Fruit fly (Drosophila melanogaster) whole organism, embryonic: Measurements from ENCODE around the gene PK2-R2.

Experiments
- Abd-B ChIP-seq: fragments of 200-800 bp; sonication (Bioruptor generic); optimal IDR thresholded peaks from 2 replicates; lab custom pipeline; 2018; ENCODE audit warnings: missing biosample characterization, mild to moderate bottlenecking, missing genetic modification characterization, moderate library complexity
- CG1024 ChIP-seq: fragments of 200-800 bp; sonication (Bioruptor generic); IDR thresholded peaks from 2 replicates; pipeline ENCODE4 v1.3.6; 2022; ENCODE audit warnings: missing biosample characterization, missing genetic modification characterization
- CG10366 ChIP-seq: fragments of 200-800 bp; sonication (Bioruptor generic); IDR thresholded peaks from 2 replicates; pipeline ENCODE4 v1.3.6; 2022; ENCODE audit warnings: missing biosample characterization, missing genetic modification characterization
- CG11695 ChIP-seq: fragments of 200-800 bp; sonication (Bioruptor generic); IDR thresholded peaks from 3 replicates; pipeline ENCODE4 v1.3.6; 2022; ENCODE audit warnings: missing biosample characterization, missing genetic modification characterization
- CG13287 ChIP-seq: fragments of 200-800 bp; sonication (Bioruptor generic); IDR thresholded peaks from 2 replicates; pipeline ENCODE4 v1.3.6; 2022; ENCODE audit warnings: missing biosample characterization, missing genetic modification characterization; ENCODE audit not compliant: partially characterized antibody
- CG14014 ChIP-seq: fragments of 200-800 bp; sonication (Bioruptor generic); IDR thresholded peaks from 2 replicates; pipeline ENCODE4 v1.3.6; 2022; ENCODE audit warnings: missing biosample characterization, missing genetic modification characterization
- CG14965 ChIP-seq: fragments of 200-800 bp; sonication (Bioruptor generic); optimal IDR thresholded peaks from 2 replicates; lab custom pipeline; 2016; ENCODE audit warnings: missing biosample characterization, missing genetic modification characterization, borderline replicate concordance
- CG15011 ChIP-seq: fragments of 200-800 bp; sonication (Bioruptor generic); optimal IDR thresholded peaks from 3 replicates; lab custom pipeline; 2018; ENCODE audit warnings: missing biosample characterization, mild to moderate bottlenecking, missing genetic modification characterization
- CG16863 ChIP-seq: fragments of 200-800 bp; sonication (Bioruptor generic); optimal IDR thresholded peaks from 3 replicates; lab custom pipeline; 2016; ENCODE audit warnings: missing biosample characterization, missing genetic modification characterization
- CG17361 ChIP-seq: fragments of 200-800 bp; sonication (Bioruptor generic); IDR thresholded peaks from 3 replicates; pipeline ENCODE4 v1.3.6; 2022; ENCODE audit warnings: missing biosample characterization, missing genetic modification characterization
- CG18476 ChIP-seq: fragments of 200-800 bp; sonication (Bioruptor generic); optimal IDR thresholded peaks from 2 replicates; lab custom pipeline; 2016; ENCODE audit warnings: missing biosample characterization, mild to moderate bottlenecking, missing genetic modification characterization
- CG34376 ChIP-seq: fragments of 200-800 bp; sonication (Bioruptor generic); optimal IDR thresholded peaks from 2 replicates; lab custom pipeline; 2018; ENCODE audit warnings: missing biosample characterization, mild to moderate bottlenecking, missing genetic modification characterization
- CG4820 ChIP-seq: fragments of 200-800 bp; sonication (Bioruptor generic); optimal IDR thresholded peaks from 3 replicates; lab custom pipeline; 2016; ENCODE audit warnings: missing biosample characterization, missing genetic modification characterization
- CG6689 ChIP-seq: fragments of 200-800 bp; sonication (Bioruptor generic); IDR thresholded peaks from 2 replicates; pipeline ENCODE4 v1.3.6; 2022; ENCODE audit warnings: missing biosample characterization, missing genetic modification characterization
- CG6791 ChIP-seq: fragments of 200-800 bp; sonication (Bioruptor generic); IDR thresholded peaks from 3 replicates; pipeline ENCODE4 v1.3.6; 2022; ENCODE audit warnings: missing biosample characterization, missing genetic modification characterization; ENCODE audit not compliant: partially characterized antibody
- CG7271 ChIP-seq: fragments of 200-800 bp; sonication (Bioruptor generic); optimal IDR thresholded peaks from 2 replicates; lab custom pipeline; 2018; ENCODE audit warnings: missing biosample characterization, mild to moderate bottlenecking, missing genetic modification characterization, moderate library complexity
- CG7786 ChIP-seq: fragments of 200-800 bp; sonication (Bioruptor generic); optimal IDR thresholded peaks from 2 replicates; lab custom pipeline; 2016; ENCODE audit warnings: missing biosample characterization, missing genetic modification characterization
- CG9727 ChIP-seq: fragments of 200-800 bp; sonication (Bioruptor generic); optimal IDR thresholded peaks from 3 replicates; lab custom pipeline; 2017; ENCODE audit warnings: missing biosample characterization, mild to moderate bottlenecking, missing genetic modification characterization
- CG9932 ChIP-seq: fragments of 200-800 bp; sonication (Bioruptor generic); IDR thresholded peaks from 2 replicates; pipeline ENCODE4 v1.3.6; 2022; ENCODE audit warnings: missing biosample characterization, missing genetic modification characterization
- Dbx ChIP-seq: fragments of 200-800 bp; sonication (Bioruptor generic); IDR thresholded peaks from 3 replicates; pipeline ENCODE4 v1.3.6; 2022; ENCODE audit warnings: missing biosample characterization, missing genetic modification characterization
- E2f1 ChIP-seq: fragments of 200-800 bp; sonication (Bioruptor generic); IDR thresholded peaks from 2 replicates; pipeline ENCODE4 v1.3.6; 2022; ENCODE audit warnings: missing biosample characterization, missing genetic modification characterization
- H2.0 ChIP-seq: fragments of 200-800 bp; sonication (Bioruptor generic); IDR thresholded peaks from 2 replicates; pipeline ENCODE4 v1.3.6; 2022; ENCODE audit warnings: missing biosample characterization, missing genetic modification characterization
- Hey ChIP-seq: fragments of 200-800 bp; sonication (Bioruptor generic); optimal IDR thresholded peaks from 3 replicates; lab custom pipeline; 2018; ENCODE audit warnings: missing biosample characterization, mild to moderate bottlenecking, missing genetic modification characterization
- HmgD ChIP-seq: fragments of 200-800 bp; sonication (Bioruptor generic); optimal IDR thresholded peaks from 3 replicates; lab custom pipeline; 2016; ENCODE audit warnings: missing biosample characterization, missing genetic modification characterization
- MBD-R2 ChIP-seq: fragments of 200-800 bp; sonication (Bioruptor generic); IDR thresholded peaks from 2 replicates; pipeline ENCODE4 v1.3.6; 2022; ENCODE audit warnings: missing biosample characterization, missing genetic modification characterization
- Mrtf ChIP-seq: fragments of 200-800 bp; sonication (Bioruptor generic); IDR thresholded peaks from 3 replicates; pipeline ENCODE4 v1.3.6; 2022; ENCODE audit warnings: missing biosample characterization, missing genetic modification characterization
- Myb ChIP-seq: fragments of 200-800 bp; sonication (Bioruptor generic); optimal IDR thresholded peaks from 2 replicates; lab custom pipeline; 2016; ENCODE audit warnings: missing biosample characterization, missing genetic modification characterization
- Nf-YA ChIP-seq: fragments of 200-800 bp; sonication (Bioruptor generic); IDR thresholded peaks from 2 replicates; pipeline ENCODE4 v1.3.6; 2022; ENCODE audit warnings: missing biosample characterization, missing genetic modification characterization
- PHDP ChIP-seq: fragments of 200-800 bp; sonication (Bioruptor generic); optimal IDR thresholded peaks from 3 replicates; lab custom pipeline; 2018; ENCODE audit warnings: missing biosample characterization, mild to moderate bottlenecking, missing genetic modification characterization, moderate library complexity
- Stat92E ChIP-seq, 3 experiments: fragments of >200 bp in 2 of 3; fragments of 200-800 bp in 1 of 3; sonication (Bioruptor generic) in 1 of 3; optimal IDR thresholded peaks; 2 replicates each; lab custom pipeline; 2017 to 2019; ENCODE audit warnings: missing biosample characterization in 3 of 3, missing genetic modification characterization in 3 of 3, mild to moderate bottlenecking in 1 of 3, moderate library complexity in 1 of 3
- Trl ChIP-seq, 3 experiments: fragments of >200 bp in 2 of 3; fragments of 200-800 bp in 1 of 3; sonication (Bioruptor generic) in 1 of 3; optimal IDR thresholded peaks; 2 replicates in 1 of 3; 3 replicates in 2 of 3; lab custom pipeline; 2016 to 2017; ENCODE audit warnings: missing biosample characterization in 1 of 3, missing genetic modification characterization in 1 of 3
- YL-1 ChIP-seq: fragments of 200-800 bp; sonication (Bioruptor generic); optimal IDR thresholded peaks from 3 replicates; lab custom pipeline; 2017; ENCODE audit warnings: missing biosample characterization, mild to moderate bottlenecking, missing genetic modification characterization
- ash1 ChIP-seq: fragments of 200-800 bp; sonication (Bioruptor generic); optimal IDR thresholded peaks from 2 replicates; lab custom pipeline; 2018; ENCODE audit warnings: missing biosample characterization, mild to moderate bottlenecking, missing genetic modification characterization
- ato ChIP-seq: fragments of 200-800 bp; sonication (Bioruptor generic); IDR thresholded peaks from 2 replicates; pipeline ENCODE4 v1.3.6; 2022; ENCODE audit warnings: missing biosample characterization, missing genetic modification characterization; ENCODE audit not compliant: partially characterized antibody
- bowl ChIP-seq: fragments of 200-800 bp; sonication (Bioruptor generic); IDR thresholded peaks from 2 replicates; pipeline ENCODE4 v1.3.6; 2022; ENCODE audit warnings: missing biosample characterization, missing genetic modification characterization
- cg ChIP-seq: fragments of 200-800 bp; sonication (Bioruptor generic); optimal IDR thresholded peaks from 3 replicates; lab custom pipeline; 2019; ENCODE audit warnings: missing biosample characterization, mild to moderate bottlenecking, missing genetic modification characterization, moderate library complexity
- croc ChIP-seq: fragments of 200-800 bp; sonication (Bioruptor generic); conservative IDR thresholded peaks from 3 replicates; pipeline ENCODE4 v1.3.6; 2022; ENCODE audit warnings: missing biosample characterization, missing genetic modification characterization
- dpn ChIP-seq, 2 experiments: fragments of 200-800 bp; sonication (Bioruptor generic); optimal IDR thresholded peaks; 3 replicates each; lab custom pipeline; 2016; ENCODE audit warnings: missing biosample characterization in 2 of 2, missing genetic modification characterization in 2 of 2
- ftz-f1 ChIP-seq: fragments of 200-800 bp; sonication (Bioruptor generic); optimal IDR thresholded peaks from 2 replicates; lab custom pipeline; 2016; ENCODE audit warnings: missing biosample characterization, missing genetic modification characterization
- gcm ChIP-seq: fragments of 200-800 bp; sonication (Bioruptor generic); optimal IDR thresholded peaks from 2 replicates; lab custom pipeline; 2019; ENCODE audit warnings: missing biosample characterization, mild to moderate bottlenecking, missing genetic modification characterization, moderate library complexity
- luna ChIP-seq: fragments of 200-800 bp; sonication (Bioruptor generic); optimal IDR thresholded peaks from 2 replicates; lab custom pipeline; 2016; ENCODE audit warnings: missing biosample characterization, missing genetic modification characterization
- mam ChIP-seq: fragments of 200-800 bp; sonication (Bioruptor generic); optimal IDR thresholded peaks from 3 replicates; lab custom pipeline; 2016; ENCODE audit warnings: missing biosample characterization, missing genetic modification characterization
- nom ChIP-seq: fragments of 200-800 bp; sonication (Bioruptor generic); optimal IDR thresholded peaks from 2 replicates; lab custom pipeline; 2017; ENCODE audit warnings: missing biosample characterization, missing genetic modification characterization, mild to moderate bottlenecking, moderate library complexity, missing genetic modification reagents
- pnt ChIP-seq: fragments of 200-800 bp; sonication (Bioruptor generic); optimal IDR thresholded peaks from 3 replicates; lab custom pipeline; 2016; ENCODE audit warnings: missing biosample characterization, missing genetic modification characterization
- pzg ChIP-seq: fragments of 200-800 bp; sonication (Bioruptor generic); optimal IDR thresholded peaks from 3 replicates; lab custom pipeline; 2018; ENCODE audit warnings: missing biosample characterization, mild to moderate bottlenecking, missing genetic modification characterization, moderate library complexity
- sima ChIP-seq: fragments of 200-800 bp; sonication (Bioruptor generic); optimal IDR thresholded peaks from 2 replicates; lab custom pipeline; 2016; ENCODE audit warnings: missing biosample characterization, missing genetic modification characterization
- tll ChIP-seq, 2 experiments: fragments of 200-800 bp in 1 of 2; fragments of >200 bp in 1 of 2; sonication (Bioruptor generic) in 1 of 2; optimal IDR thresholded peaks; 2 replicates each; lab custom pipeline; 2017 to 2019; ENCODE audit warnings: missing biosample characterization in 2 of 2, missing genetic modification characterization in 2 of 2, mild to moderate bottlenecking in 1 of 2, moderate library complexity in 1 of 2
- tup ChIP-seq: fragments of 200-800 bp; sonication (Bioruptor generic); optimal IDR thresholded peaks from 2 replicates; lab custom pipeline; 2016; ENCODE audit warnings: missing biosample characterization, mild to moderate bottlenecking, missing genetic modification characterization, moderate library complexity
- zf30C ChIP-seq: fragments of 200-800 bp; sonication (Bioruptor generic); optimal IDR thresholded peaks from 3 replicates; lab custom pipeline; 2018; ENCODE audit warnings: missing biosample characterization, mild to moderate bottlenecking, missing genetic modification characterization

Gene PK2-R2

dm6 chr3R:13382656-13383142 is 48.7 kb upstream of the PK2-R2 start (continued):
- TF ChIP-seq E2f1 (GFP tag; lab: Robert Waterston, UW): no peak
- TF ChIP-seq CG17361 (GFP tag; lab: Robert Waterston, UW): no peak
- TF ChIP-seq CG13287: peak; percentile 31
- no peak for TF ChIP-seq ato (GFP tag; lab: Robert Waterston, UW)
- TF ChIP-seq CG6689 (GFP tag; lab: Robert Waterston, UW): no peak
- TF ChIP-seq H2.0 (GFP tag; lab: Robert Waterston, UW): no peak
- no peak for TF ChIP-seq luna (GFP tag; lab: Kevin White, UChicago)
- no peak for TF ChIP-seq Abd-B
- peak; percentile 30; the same call in 1 of the 2 replicates for TF ChIP-seq MBD-R2 (GFP tag; lab: Robert Waterston, UW)
- TF ChIP-seq nom (GFP tag; lab: Kevin White, UChicago): no peak
- peak; percentile 43 for TF ChIP-seq PHDP
- TF ChIP-seq ash1 (GFP tag; lab: Kevin White, UChicago): no peak
- peak; percentile 37; the same call in 1 of the 2 replicates for TF ChIP-seq CG14014 (GFP tag; lab: Robert Waterston, UW)
- TF ChIP-seq CG15011 (GFP tag; lab: Kevin White, UChicago): no peak
- TF ChIP-seq Hey (tag; lab: Kevin White, UChicago): no peak
- 0 out of 3 replicates have a peak, but pooled peaks have one; percentile 13 for TF ChIP-seq CG6791
- peak; percentile 43 to 62 for TF ChIP-seq Trl (optimal IDR thresholded peaks at IDR 0.05; lab: Kevin White, UChicago)
- no peak for TF ChIP-seq Trl (GFP tag; optimal IDR thresholded peaks at IDR 0.05; lab: Kevin White, UChicago)
- no peak for TF ChIP-seq CG16863
- TF ChIP-seq tll (GFP tag; optimal IDR thresholded peaks at IDR 0.05; lab: Kevin White, UChicago): no peak
- TF ChIP-seq CG9727: peak; percentile 10
- no peak for TF ChIP-seq Myb (GFP tag; lab: Kevin White, UChicago)
- TF ChIP-seq gcm (GFP tag; lab: Kevin White, UChicago): no peak
- TF ChIP-seq tup: no peak
- no peak for TF ChIP-seq Mrtf (GFP tag; lab: Robert Waterston, UW)
- TF ChIP-seq CG10366: no peak; the same call in 1 of the 2 replicates
- TF ChIP-seq cg (GFP tag; lab: Kevin White, UChicago): peak; percentile 95
- no peak for TF ChIP-seq croc (GFP tag; lab: Robert Waterston, UW)
- TF ChIP-seq dpn (GFP tag; optimal IDR thresholded peaks at IDR 0.05; lab: Kevin White, UChicago): peak in 1 of 2 experiments; percentile 22
- TF ChIP-seq CG9932: peak; percentile 39; the same call in 1 of the 2 replicates
- TF ChIP-seq CG1024 (GFP tag; lab: Robert Waterston, UW): no peak
- no peak for TF ChIP-seq Stat92E (GFP tag; optimal IDR thresholded peaks at IDR 0.05; lab: Kevin White, UChicago)
- TF ChIP-seq HmgD (GFP tag; lab: Kevin White, UChicago): no peak
- TF ChIP-seq pzg: peak; percentile 26
- peak; percentile 86 for TF ChIP-seq zf30C (GFP tag; lab: Kevin White, UChicago)
- TF ChIP-seq CG11695 (GFP tag; lab: Robert Waterston, UW): peak; percentile 44; the same call in 1 of the 3 replicates
- peak; percentile 46 for TF ChIP-seq mam
- TF ChIP-seq sima (GFP tag; lab: Kevin White, UChicago): no peak
- no peak for TF ChIP-seq Nf-YA (GFP tag; lab: Robert Waterston, UW)
- TF ChIP-seq YL-1 (GFP tag; lab: Kevin White, UChicago): peak; percentile 93
- no peak for TF ChIP-seq pnt (GFP tag; lab: Kevin White, UChicago)
- TF ChIP-seq CG14965 (GFP tag; lab: Kevin White, UChicago): no peak
- TF ChIP-seq CG34376 (GFP tag; lab: Kevin White, UChicago): peak; percentile 31
- TF ChIP-seq CG18476 (GFP tag; lab: Kevin White, UChicago): no peak
- no peak for TF ChIP-seq CG4820 (GFP tag; lab: Kevin White, UChicago)
- TF ChIP-seq CG7271 (tag; lab: Kevin White, UChicago): no peak
- TF ChIP-seq bowl: peak; percentile 42; the same call in 1 of the 2 replicates
- TF ChIP-seq ftz-f1 (GFP tag; lab: Kevin White, UChicago): peak; percentile 69
- TF ChIP-seq Dbx: 0 out of 3 replicates have a peak, but pooled peaks have one; percentile 23
- TF ChIP-seq CG7786 (GFP tag; lab: Kevin White, UChicago): peak; percentile 7
